Worm (Caenorhabditis elegans) whole organism, L3 larva: Measurements from ENCODE around the gene C08D8.1.

Experiments
- ZK546.5 ChIP-seq: sonication (generic microtip); optimal IDR thresholded peaks from 2 replicates; lab custom pipeline; 2017; ENCODE audit warnings: missing biosample characterization, missing genetic modification characterization
- aly-2 ChIP-seq: fragments of 150-350 bp; optimal IDR thresholded peaks from 2 replicates; lab custom pipeline; 2014; ENCODE audit warnings: missing biosample characterization, missing genetic modification characterization
- ceh-16 ChIP-seq: sonication (generic microtip); optimal IDR thresholded peaks from 2 replicates; lab custom pipeline; 2017; ENCODE audit warnings: missing biosample characterization, missing genetic modification characterization
- ceh-28 ChIP-seq: fragments of 150-350 bp; optimal IDR thresholded peaks from 2 replicates; lab custom pipeline; 2014; ENCODE audit warnings: missing biosample characterization, missing genetic modification reagents, missing genetic modification characterization
- elt-2 ChIP-seq: sonication (generic microtip); optimal IDR thresholded peaks from 2 replicates; lab custom pipeline; 2016; ENCODE audit warnings: missing genetic modification reagents, mild to moderate bottlenecking, missing genetic modification characterization, missing compliant biosample characterization
- elt-3 ChIP-seq, 3 experiments: fragments of 150-350 bp in 1 of 3; sonication (generic microtip) in 2 of 3; optimal IDR thresholded peaks; 2 replicates in 2 of 3; 4 replicates in 1 of 3; lab custom pipeline; 2014 to 2017; ENCODE audit warnings: missing biosample characterization in 3 of 3, missing genetic modification characterization in 3 of 3
- eor-1 ChIP-seq, 2 experiments: fragments of 150-350 bp; optimal IDR thresholded peaks; 2 replicates each; lab custom pipeline; 2014 to 2018; ENCODE audit warnings: missing biosample characterization in 2 of 2, missing genetic modification characterization in 2 of 2
- fkh-2 ChIP-seq: fragments of 150-350 bp; optimal IDR thresholded peaks from 2 replicates; lab custom pipeline; 2014; ENCODE audit warnings: missing biosample characterization, missing genetic modification reagents, missing genetic modification characterization
- hmg-11 ChIP-seq: sonication (generic microtip); optimal IDR thresholded peaks from 2 replicates; lab custom pipeline; 2016; ENCODE audit warnings: missing genetic modification characterization, missing compliant biosample characterization
- jun-1 ChIP-seq: fragments of 150-350 bp; optimal IDR thresholded peaks from 2 replicates; lab custom pipeline; 2014; ENCODE audit warnings: missing biosample characterization, missing genetic modification reagents, missing genetic modification characterization
- lin-39 ChIP-seq: fragments of 150-350 bp; optimal IDR thresholded peaks from 2 replicates; lab custom pipeline; 2018; ENCODE audit warnings: missing biosample characterization, missing genetic modification reagents, missing genetic modification characterization
- mml-1 ChIP-seq: fragments of 150-350 bp; sonication (generic microtip); optimal IDR thresholded peaks from 3 replicates; lab custom pipeline; 2014; ENCODE audit warnings: missing biosample characterization, missing genetic modification characterization
- nhr-237 ChIP-seq: fragments of 150-350 bp; optimal IDR thresholded peaks from 2 replicates; lab custom pipeline; 2014; ENCODE audit warnings: missing biosample characterization, missing genetic modification characterization
- nhr-28 ChIP-seq: fragments of 150-350 bp; optimal IDR thresholded peaks from 2 replicates; lab custom pipeline; 2014; ENCODE audit warnings: missing biosample characterization, missing genetic modification characterization
- nhr-43 ChIP-seq: sonication (generic microtip); optimal IDR thresholded peaks from 2 replicates; lab custom pipeline; 2016; ENCODE audit warnings: mild to moderate bottlenecking, missing genetic modification characterization, missing compliant biosample characterization; ENCODE audit not compliant: poor library complexity, severe bottlenecking
- nhr-76 ChIP-seq: fragments of 150-350 bp; sonication (generic microtip); optimal IDR thresholded peaks from 5 replicates; lab custom pipeline; 2014; ENCODE audit warnings: missing biosample characterization, missing genetic modification characterization
- pqm-1 ChIP-seq: fragments of 150-350 bp; optimal IDR thresholded peaks from 2 replicates; lab custom pipeline; 2017; ENCODE audit warnings: missing biosample characterization, missing genetic modification characterization, inconsistent platforms
- ztf-11 ChIP-seq: fragments of 150-350 bp; optimal IDR thresholded peaks from 2 replicates; lab custom pipeline; 2014; ENCODE audit warnings: missing biosample characterization, missing genetic modification characterization

C08D8.1 gene

DNA sequence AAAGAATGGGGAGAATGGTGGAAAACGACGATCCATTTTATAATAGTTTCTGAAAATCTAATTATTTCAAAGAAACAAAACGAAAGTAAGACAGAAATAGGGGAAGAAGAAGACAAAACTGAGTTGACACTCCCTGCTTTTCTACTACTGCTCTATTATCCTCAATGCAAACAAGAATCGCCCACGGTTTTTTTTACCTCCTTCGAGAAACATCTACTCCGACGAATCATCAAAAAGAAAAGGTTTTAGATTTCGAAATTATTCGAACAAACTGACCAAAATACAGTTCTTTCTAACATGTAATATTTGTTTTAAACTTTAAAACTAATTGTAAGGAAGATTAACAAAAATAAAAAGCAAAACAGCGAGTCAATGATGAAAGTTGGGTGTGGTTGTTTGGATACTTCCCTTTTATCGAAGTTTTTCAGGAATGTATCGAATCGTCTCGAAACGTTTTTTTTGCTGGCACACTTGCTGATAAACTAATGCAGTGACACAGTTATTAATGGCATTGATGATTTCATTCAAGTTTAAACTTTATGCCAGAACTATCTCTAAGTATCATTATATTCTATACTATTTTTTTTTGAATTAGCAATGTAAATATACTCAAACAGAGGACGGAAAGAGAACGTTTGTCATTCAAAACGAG, 40.4 kb downstream of the C08D8.1 start, which contains the start of gene hsp-17:
Gene hsp-17 (minus strand): TSS at position 51 of the 652 bp plus-strand sequence.
- no peak for TF ChIP-seq aly-2
- peak; percentile 75 for TF ChIP-seq elt-2
- TF ChIP-seq pqm-1 (tag; lab: Kevin White, UChicago): peak; percentile 55
- TF ChIP-seq ZK546.5 (tag; lab: Kevin White, UChicago): no peak

DNA sequence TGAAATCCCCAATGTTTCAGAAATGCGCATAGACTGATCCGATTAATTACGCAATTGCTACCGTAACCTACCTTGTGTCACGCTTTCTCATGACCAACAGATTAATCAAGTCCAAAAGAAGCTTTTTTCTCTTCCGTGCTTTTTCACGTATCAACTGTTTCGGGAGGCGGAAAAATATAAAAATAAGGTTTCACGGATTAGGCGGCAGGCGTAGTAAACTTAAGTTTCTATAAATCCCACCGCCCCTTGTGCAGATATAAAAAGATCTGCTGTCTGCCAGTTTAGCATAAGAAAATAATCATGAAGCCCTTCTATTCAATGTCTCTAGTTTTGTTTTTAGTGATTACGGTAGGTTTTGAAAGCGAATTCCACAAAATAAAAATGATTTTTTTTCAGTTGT, 41.5 kb downstream of the C08D8.1 start, which contains the start of gene gcy-7:
Gene gcy-7 (plus strand): TSS at position 301 of the 400 bp plus-strand sequence.
- no peak for TF ChIP-seq elt-3 (tag; optimal IDR thresholded peaks at IDR 0.05; lab: Kevin White, UChicago)
- no peak for TF ChIP-seq ceh-16
- no peak for TF ChIP-seq ceh-28 (tag; lab: Kevin White, UChicago)
- no peak for TF ChIP-seq nhr-43 (tag; lab: Kevin White, UChicago)
- no peak for TF ChIP-seq hmg-11
- no peak for TF ChIP-seq eor-1 (tag; optimal IDR thresholded peaks at IDR 0.05; lab: Kevin White, UChicago)
- no peak for TF ChIP-seq nhr-76
- TF ChIP-seq nhr-28 (tag; lab: Kevin White, UChicago): no peak
- no peak for TF ChIP-seq ztf-11 (tag; lab: Kevin White, UChicago)
- TF ChIP-seq lin-39 (tag; lab: Kevin White, UChicago): no peak

DNA sequence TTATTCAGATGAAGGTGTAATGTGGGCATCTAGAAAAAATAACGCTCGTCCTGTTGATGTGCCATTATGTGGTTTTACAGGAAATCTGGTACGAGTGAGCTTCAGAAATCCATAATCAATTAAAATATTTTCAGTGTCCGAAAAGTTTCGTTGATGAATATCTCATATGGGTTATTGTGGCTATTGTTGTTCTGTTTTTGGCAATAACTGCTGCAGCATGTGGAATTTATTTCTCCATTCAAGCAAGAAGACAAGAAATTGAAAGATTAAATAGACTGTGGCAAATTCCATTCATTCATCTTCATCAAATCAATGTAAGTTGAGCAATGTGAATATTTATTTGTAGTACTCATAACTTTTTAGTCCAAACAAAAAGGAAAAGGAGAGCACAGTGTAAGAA, 43.7 kb downstream of the C08D8.1 start:
- TF ChIP-seq fkh-2 (no peak), mml-1 (tag; lab: Kevin White, UChicago) (no peak), lin-39 (tag; lab: Kevin White, UChicago) (no peak), eor-1 (tag; optimal IDR thresholded peaks at IDR 0.05; lab: Kevin White, UChicago) (no peak), jun-1 (tag; lab: Kevin White, UChicago) (no peak)

DNA sequence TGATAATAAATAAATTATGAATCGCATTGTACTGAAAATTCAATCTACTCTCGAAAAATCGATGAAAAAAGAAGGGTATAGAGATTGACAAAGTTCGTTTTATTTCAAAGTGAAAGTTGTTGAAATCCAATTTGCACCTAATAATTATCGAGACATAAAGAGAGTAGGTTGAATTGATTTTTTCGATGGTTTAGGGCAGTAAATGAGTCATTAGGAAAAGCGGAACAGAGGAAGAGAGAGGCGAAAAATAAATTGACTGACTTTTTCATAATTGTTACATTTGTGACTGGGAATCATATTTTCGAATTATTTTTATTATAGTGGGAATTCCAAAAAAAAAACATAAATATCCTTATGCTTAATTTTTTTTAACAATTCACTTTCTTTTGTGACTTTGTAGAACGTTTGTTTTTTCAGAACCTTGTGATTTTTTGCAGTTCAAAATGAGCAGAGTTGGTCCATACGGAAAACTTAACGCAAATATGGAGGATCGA, 48.8 kb downstream of the C08D8.1 start, which contains the start of the genes pho-6 and F52E1.3:
Gene pho-6 (minus strand): TSS at position 101 of the 494 bp plus-strand sequence.
Gene F52E1.3 (plus strand): TSS at position 444 of the 494 bp plus-strand sequence.
- no peak for TF ChIP-seq nhr-237 (tag; lab: Kevin White, UChicago)
